Worm (Caenorhabditis elegans) whole organism, L1 larva: ENCODE data around the gene snap-29.

Experiments used
- C04F5.9 ChIP-seq: sonication (generic microtip); optimal IDR thresholded peaks from 2 replicates; lab custom pipeline; 2016; ENCODE audit warnings: missing genetic modification characterization, missing compliant biosample characterization
- aha-1 ChIP-seq: fragments of 150-350 bp; optimal IDR thresholded peaks from 2 replicates; lab custom pipeline; 2014; ENCODE audit warnings: missing biosample characterization, missing genetic modification characterization
- alr-1 ChIP-seq: fragments of 200-800 bp; sonication (Bioruptor generic); optimal IDR thresholded peaks from 2 replicates; lab custom pipeline; 2018; ENCODE audit warnings: borderline replicate concordance, mild to moderate bottlenecking, missing genetic modification characterization, missing compliant biosample characterization
- aly-2 ChIP-seq: fragments of 150-350 bp; optimal IDR thresholded peaks from 2 replicates; lab custom pipeline; 2014; ENCODE audit warnings: missing biosample characterization, missing genetic modification characterization
- ama-1 ChIP-seq: fragments of 150-350 bp; optimal IDR thresholded peaks from 2 replicates; lab custom pipeline; 2014
- ceh-8 ChIP-seq: fragments of 200-800 bp; sonication (Bioruptor generic); optimal IDR thresholded peaks from 2 replicates; lab custom pipeline; 2018; ENCODE audit warnings: mild to moderate bottlenecking, missing genetic modification characterization, moderate library complexity, missing compliant biosample characterization
- ceh-82 ChIP-seq, 3 experiments: fragments of 150-350 bp in 1 of 3; sonication (generic microtip) in 2 of 3; optimal IDR thresholded peaks; 2 replicates each; lab custom pipeline; 2014 to 2017; ENCODE audit warnings: missing biosample characterization in 3 of 3, missing genetic modification characterization in 3 of 3
- ceh-88 ChIP-seq: fragments of 200-800 bp; sonication (Bioruptor generic); IDR thresholded peaks from 2 replicates; pipeline ENCODE4 v1.3.6; 2022; ENCODE audit warnings: missing genetic modification characterization, missing compliant biosample characterization
- ceh-90 ChIP-seq: sonication (generic microtip); optimal IDR thresholded peaks from 2 replicates; lab custom pipeline; 2016; ENCODE audit warnings: missing genetic modification characterization, missing compliant biosample characterization
- ces-1 ChIP-seq: fragments of 150-350 bp; optimal IDR thresholded peaks from 2 replicates; lab custom pipeline; 2014; ENCODE audit warnings: missing biosample characterization, missing genetic modification reagents, missing genetic modification characterization
- dsc-1 ChIP-seq: sonication (generic microtip); optimal IDR thresholded peaks from 2 replicates; lab custom pipeline; 2016; ENCODE audit warnings: mild to moderate bottlenecking, missing genetic modification characterization, missing compliant biosample characterization
- efl-1 ChIP-seq, 4 experiments: fragments of 150-350 bp; optimal IDR thresholded peaks in 3 of 4; peaks in 1 of 4; 1 replicate in 1 of 4; 2 replicates in 3 of 4; lab custom pipeline; 2014; ENCODE audit warnings: missing biosample characterization in 2 of 4, missing genetic modification characterization in 2 of 4, missing genetic modification reagents in 2 of 4
- egl-27 ChIP-seq, 2 experiments: fragments of 150-350 bp in 1 of 2; sonication (generic microtip); optimal IDR thresholded peaks; 3 replicates each; lab custom pipeline; 2017 to 2018; ENCODE audit warnings: missing biosample characterization in 2 of 2, missing genetic modification characterization in 2 of 2, missing genetic modification reagents in 2 of 2
- fkh-10 ChIP-seq: sonication (generic microtip); optimal IDR thresholded peaks from 2 replicates; lab custom pipeline; 2017; ENCODE audit warnings: missing biosample characterization, missing genetic modification reagents, missing genetic modification characterization
- fkh-8 ChIP-seq: sonication (generic microtip); optimal IDR thresholded peaks from 2 replicates; lab custom pipeline; 2016; ENCODE audit warnings: mild to moderate bottlenecking, missing genetic modification characterization, missing compliant biosample characterization
- fos-1 ChIP-seq: fragments of 150-350 bp; optimal IDR thresholded peaks from 2 replicates; lab custom pipeline; 2014; ENCODE audit warnings: missing biosample characterization, missing genetic modification characterization
- grh-1 ChIP-seq: fragments of 200-800 bp; sonication (Bioruptor generic); IDR thresholded peaks from 2 replicates; pipeline ENCODE4 v1.3.6; 2022; ENCODE audit warnings: missing genetic modification reagents, missing genetic modification characterization, missing compliant biosample characterization
- hlh-17 ChIP-seq: fragments of 200-800 bp; sonication (Bioruptor generic); optimal IDR thresholded peaks from 2 replicates; lab custom pipeline; 2018; ENCODE audit warnings: missing genetic modification characterization, mild to moderate bottlenecking, missing compliant biosample characterization, moderate library complexity, borderline replicate concordance
- hlh-4 ChIP-seq: sonication (generic microtip); optimal IDR thresholded peaks from 2 replicates; lab custom pipeline; 2016; ENCODE audit warnings: mild to moderate bottlenecking, missing genetic modification characterization, missing compliant biosample characterization
- hpl-2 ChIP-seq: fragments of 150-350 bp; optimal IDR thresholded peaks from 2 replicates; lab custom pipeline; 2014; ENCODE audit warnings: missing biosample characterization, missing genetic modification reagents, missing genetic modification characterization
- irx-1 ChIP-seq: sonication (generic microtip); optimal IDR thresholded peaks from 2 replicates; lab custom pipeline; 2016; ENCODE audit warnings: missing genetic modification characterization, missing compliant biosample characterization
- lin-14 ChIP-seq: fragments of 200-800 bp; sonication (Bioruptor generic); optimal IDR thresholded peaks from 2 replicates; lab custom pipeline; 2018; ENCODE audit warnings: mild to moderate bottlenecking, missing genetic modification characterization, moderate library complexity, missing compliant biosample characterization
- lin-15B ChIP-seq: fragments of 150-350 bp; sonication (generic microtip); optimal IDR thresholded peaks from 3 replicates; lab custom pipeline; 2014; ENCODE audit warnings: missing biosample characterization, missing genetic modification characterization
- lin-35 ChIP-seq, 2 experiments: fragments of 150-350 bp; optimal IDR thresholded peaks; 2 replicates each; lab custom pipeline; 2014; ENCODE audit warnings: missing biosample characterization in 2 of 2, missing genetic modification characterization in 2 of 2, missing genetic modification reagents in 2 of 2
- lin-39 ChIP-seq: fragments of 150-350 bp; optimal IDR thresholded peaks from 2 replicates; lab custom pipeline; 2014; ENCODE audit warnings: missing biosample characterization, missing genetic modification reagents, missing genetic modification characterization
- lir-3 ChIP-seq: sonication (generic microtip); optimal IDR thresholded peaks from 2 replicates; lab custom pipeline; 2016; ENCODE audit warnings: mild to moderate bottlenecking, missing genetic modification characterization, moderate library complexity, missing compliant biosample characterization; ENCODE audit not compliant: poor library complexity
- lsy-2 ChIP-seq, 2 experiments: fragments of 150-350 bp; optimal IDR thresholded peaks; 2 replicates each; lab custom pipeline; 2014; ENCODE audit warnings: missing biosample characterization in 2 of 2, missing genetic modification characterization in 2 of 2
- mab-9 ChIP-seq: fragments of 200-800 bp; sonication (Bioruptor generic); IDR thresholded peaks from 2 replicates; pipeline ENCODE4 v1.3.6; 2022; ENCODE audit warnings: missing genetic modification reagents, missing genetic modification characterization, missing compliant biosample characterization
- mep-1 ChIP-seq: fragments of 150-350 bp; optimal IDR thresholded peaks from 2 replicates; lab custom pipeline; 2014; ENCODE audit warnings: missing biosample characterization, missing genetic modification characterization
- nhr-11 ChIP-seq: fragments of 150-350 bp; optimal IDR thresholded peaks from 2 replicates; lab custom pipeline; 2014; ENCODE audit warnings: missing biosample characterization, missing genetic modification characterization
- nhr-20 ChIP-seq: sonication (generic microtip); optimal IDR thresholded peaks from 2 replicates; lab custom pipeline; 2016; ENCODE audit warnings: mild to moderate bottlenecking, missing genetic modification characterization, missing compliant biosample characterization
- nhr-237 ChIP-seq: fragments of 150-350 bp; optimal IDR thresholded peaks from 2 replicates; lab custom pipeline; 2014; ENCODE audit warnings: missing biosample characterization, missing genetic modification characterization
- nhr-47 ChIP-seq: sonication (generic microtip); optimal IDR thresholded peaks from 2 replicates; lab custom pipeline; 2016; ENCODE audit warnings: mild to moderate bottlenecking, missing genetic modification characterization, moderate library complexity, missing compliant biosample characterization
- nhr-71 ChIP-seq: sonication (generic microtip); optimal IDR thresholded peaks from 2 replicates; lab custom pipeline; 2016; ENCODE audit warnings: mild to moderate bottlenecking, missing genetic modification characterization, moderate library complexity, missing compliant biosample characterization
- nhr-77 ChIP-seq: fragments of 150-350 bp; optimal IDR thresholded peaks from 2 replicates; lab custom pipeline; 2014; ENCODE audit warnings: missing biosample characterization, missing genetic modification characterization
- nhr-84 ChIP-seq: sonication (generic microtip); optimal IDR thresholded peaks from 2 replicates; lab custom pipeline; 2017; ENCODE audit warnings: missing biosample characterization, missing genetic modification characterization
- nhr-85 ChIP-seq: sonication (generic microtip); peaks from one replicate; lab custom pipeline; 2016; ENCODE audit warnings: missing genetic modification characterization, inconsistent platforms, missing compliant biosample characterization
- pag-3 ChIP-seq: sonication (generic microtip); optimal IDR thresholded peaks from 2 replicates; lab custom pipeline; 2017; ENCODE audit warnings: missing genetic modification characterization, mild to moderate bottlenecking, missing compliant biosample characterization, antibody characterized with exemption, borderline replicate concordance; ENCODE audit not compliant: insufficient read depth
- pax-3 ChIP-seq: fragments of 200-800 bp; sonication (Bioruptor generic); optimal IDR thresholded peaks from 2 replicates; lab custom pipeline; 2018; ENCODE audit warnings: mild to moderate bottlenecking, missing genetic modification characterization, moderate library complexity, missing compliant biosample characterization
- pqm-1 ChIP-seq: sonication (generic microtip); optimal IDR thresholded peaks from 3 replicates; lab custom pipeline; 2017; ENCODE audit warnings: missing biosample characterization, missing genetic modification characterization
- rnt-1 ChIP-seq: sonication (generic microtip); optimal IDR thresholded peaks from 2 replicates; lab custom pipeline; 2016; ENCODE audit warnings: mild to moderate bottlenecking, missing genetic modification characterization, moderate library complexity, missing compliant biosample characterization
- sox-4 ChIP-seq: sonication (generic microtip); optimal IDR thresholded peaks from 2 replicates; lab custom pipeline; 2016; ENCODE audit warnings: missing genetic modification characterization, missing compliant biosample characterization
- sptf-1 ChIP-seq: fragments of 150-350 bp; optimal IDR thresholded peaks from 2 replicates; lab custom pipeline; 2014; ENCODE audit warnings: missing biosample characterization, missing genetic modification characterization
- sup-37 ChIP-seq: fragments of 200-800 bp; sonication (Bioruptor generic); optimal IDR thresholded peaks from 2 replicates; lab custom pipeline; 2018; ENCODE audit warnings: mild to moderate bottlenecking, missing genetic modification characterization, missing compliant biosample characterization
- swsn-7 ChIP-seq: sonication (generic microtip); optimal IDR thresholded peaks from 2 replicates; lab custom pipeline; 2016; ENCODE audit warnings: missing genetic modification characterization, missing compliant biosample characterization
- tbx-2 ChIP-seq: sonication (generic microtip); optimal IDR thresholded peaks from 2 replicates; lab custom pipeline; 2016; ENCODE audit warnings: missing genetic modification characterization, missing compliant biosample characterization
- unc-130 ChIP-seq: fragments of 150-350 bp; optimal IDR thresholded peaks from 2 replicates; lab custom pipeline; 2017; ENCODE audit warnings: missing biosample characterization, missing genetic modification characterization, inconsistent platforms
- unc-62 ChIP-seq: fragments of 150-350 bp; optimal IDR thresholded peaks from 2 replicates; lab custom pipeline; 2014; ENCODE audit warnings: missing biosample characterization, missing genetic modification reagents, missing genetic modification characterization
- vab-15 ChIP-seq: sonication (generic microtip); optimal IDR thresholded peaks from 2 replicates; lab custom pipeline; 2017; ENCODE audit warnings: missing genotype, mild to moderate bottlenecking, missing genetic modification characterization, missing compliant biosample characterization
- xbp-1 ChIP-seq: sonication (generic microtip); optimal IDR thresholded peaks from 2 replicates; lab custom pipeline; 2016; ENCODE audit warnings: missing genetic modification characterization, missing compliant biosample characterization
- ztf-11 ChIP-seq, 2 experiments: sonication (generic microtip); optimal IDR thresholded peaks; 2 replicates each; lab custom pipeline; 2016 to 2017; ENCODE audit warnings: missing genetic modification characterization in 2 of 2, missing biosample characterization in 1 of 2, missing compliant biosample characterization in 1 of 2

Gene snap-29

DNA sequence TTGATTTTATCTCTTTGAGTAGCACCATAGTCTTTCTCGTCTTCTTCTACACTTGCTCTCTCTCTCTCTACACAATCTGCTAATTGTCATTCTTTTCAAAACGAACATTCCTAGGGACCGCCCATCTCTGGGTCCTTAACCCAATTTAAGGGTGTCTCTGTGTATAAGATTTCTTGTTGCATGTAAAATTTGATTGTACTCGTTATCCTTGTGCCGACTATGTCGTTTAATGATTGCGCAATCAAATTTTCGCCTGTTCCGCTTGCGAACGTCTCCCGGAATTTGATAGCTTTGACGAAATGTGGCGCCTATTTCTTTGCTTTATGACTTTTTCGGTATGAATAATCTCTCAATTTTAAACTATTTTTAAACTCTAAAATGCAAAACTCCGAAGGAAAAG is 35.1 kb downstream of the snap-29 start:
- peak; percentile 53 for TF ChIP-seq lin-14 (GFP tag; lab: Kevin White, UChicago)
- peak; percentile 36 for TF ChIP-seq fkh-10 (GFP tag; lab: Kevin White, UChicago)
- no peak for TF ChIP-seq fkh-8 (tag; lab: Kevin White, UChicago)

DNA sequence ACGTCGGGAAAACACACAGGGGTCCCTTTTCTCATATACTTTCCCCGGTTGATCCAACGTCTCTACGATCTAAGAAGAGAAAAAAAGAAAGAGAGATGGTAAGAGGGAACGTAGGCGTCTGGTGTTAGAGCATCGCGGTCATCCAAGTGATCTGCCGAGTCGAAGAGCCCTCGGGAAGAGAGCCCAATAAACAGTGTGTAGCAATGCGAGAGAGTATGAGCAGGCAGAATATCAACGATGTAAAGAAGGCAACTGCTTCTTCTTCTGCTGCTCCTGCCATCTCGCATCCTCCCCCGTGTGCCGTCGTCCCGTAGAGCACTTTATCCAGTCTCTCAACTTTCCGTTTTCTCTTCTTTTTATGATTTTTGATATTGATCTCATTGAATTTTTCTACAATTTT is 39.6 kb downstream of the snap-29 start:
- TF ChIP-seq ceh-8 (GFP tag; lab: Kevin White, UChicago) (no peak), aha-1 (tag; lab: Kevin White, UChicago) (no peak), unc-130 (tag; lab: Kevin White, UChicago) (peak; percentile 36), ztf-11 (tag; optimal IDR thresholded peaks at IDR 0.05; lab: Kevin White, UChicago) (no peak), vab-15 (tag; lab: Kevin White, UChicago) (no peak), sox-4 (tag; lab: Kevin White, UChicago) (no peak), lin-35 (GFP tag; optimal IDR thresholded peaks at IDR 0.05; lab: Kevin White, UChicago) (peak in 1 of 2 experiments; percentile 25), efl-1 (optimal IDR thresholded peaks at IDR 0.05; lab: Kevin White, UChicago) (peak in 1 of 2 experiments; percentile 15), efl-1 (GFP tag; optimal IDR thresholded peaks at IDR 0.05 in 1 of 2; lab: Kevin White, UChicago) (peak in 1 of 2 experiments; percentile 89), nhr-47 (tag; lab: Kevin White, UChicago) (no peak), ces-1 (no peak), pax-3 (tag; lab: Kevin White, UChicago) (no peak), nhr-85 (no peak), nhr-11 (tag; lab: Kevin White, UChicago) (no peak), nhr-77 (tag; lab: Kevin White, UChicago) (no peak), nhr-84 (tag; lab: Kevin White, UChicago) (no peak), xbp-1 (tag; lab: Kevin White, UChicago) (no peak), lin-39 (tag; lab: Kevin White, UChicago) (no peak), dsc-1 (tag; lab: Kevin White, UChicago) (peak; percentile 42), hlh-4 (no peak), ceh-88 (no peak), irx-1 (tag; lab: Kevin White, UChicago) (no peak), hpl-2 (GFP tag; lab: Kevin White, UChicago) (no peak), nhr-71 (tag; lab: Kevin White, UChicago) (peak; percentile 58), lin-15B (tag; lab: Kevin White, UChicago) (no peak), ama-1 (lab: Kevin White, UChicago) (no peak), hlh-17 (no peak), sup-37 (no peak), rnt-1 (tag; lab: Kevin White, UChicago) (peak; percentile 56), C04F5.9 (tag; lab: Kevin White, UChicago) (no peak), mab-9 (GFP tag; lab: Robert Waterston, UW) (no peak), pqm-1 (tag; lab: Kevin White, UChicago) (no peak), nhr-20 (tag; lab: Kevin White, UChicago) (peak; percentile 15), tbx-2 (tag; lab: Kevin White, UChicago) (no peak), sptf-1 (tag; lab: Kevin White, UChicago) (no peak), grh-1 (GFP tag; lab: Robert Waterston, UW) (no peak), alr-1 (tag; lab: Kevin White, UChicago) (no peak), egl-27 (tag; optimal IDR thresholded peaks at IDR 0.05; lab: Kevin White, UChicago) (no peak), fos-1 (tag; lab: Kevin White, UChicago) (no peak), pag-3 (peak; percentile 95), lir-3 (tag; lab: Kevin White, UChicago) (no peak), ceh-90 (tag; lab: Kevin White, UChicago) (no peak), swsn-7 (tag; lab: Kevin White, UChicago) (no peak), nhr-237 (no peak), mep-1 (tag; lab: Kevin White, UChicago) (no peak), lsy-2 (tag; optimal IDR thresholded peaks at IDR 0.05; lab: Kevin White, UChicago) (peak in 1 of 2 experiments; percentile 40), unc-62 (no peak), aly-2 (tag; lab: Kevin White, UChicago) (no peak), lin-14 (GFP tag; lab: Kevin White, UChicago) (peak; percentile 67), ceh-82 (tag; optimal IDR thresholded peaks at IDR 0.05; lab: Kevin White, UChicago) (no peak)
